Fruit fly (Drosophila melanogaster): ENCODE results near the gene Idh3g.

DNA sequence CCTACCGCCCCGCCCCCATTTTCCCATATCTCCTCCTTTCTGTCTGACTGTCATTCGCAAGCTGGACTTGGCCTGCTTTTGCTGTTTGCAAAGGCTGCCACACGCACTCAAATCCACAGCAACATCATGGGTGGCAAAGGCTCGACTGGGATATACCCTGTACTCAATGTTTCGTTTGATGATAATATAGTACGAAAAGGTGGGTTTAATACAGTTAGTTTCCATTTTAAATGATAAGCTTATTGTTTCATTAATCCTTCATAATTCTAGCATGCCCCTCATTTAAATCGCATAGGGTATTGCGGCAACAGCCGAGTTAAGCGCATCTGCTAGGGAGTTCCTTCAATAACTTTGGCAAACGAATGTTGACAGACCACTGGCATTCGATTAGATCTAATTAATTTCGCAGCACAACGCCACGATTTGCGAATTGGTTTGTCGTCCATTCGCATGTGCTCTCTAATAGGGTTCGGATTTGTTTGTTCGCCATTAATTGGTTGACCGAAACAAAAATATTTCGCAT, 13.6 kb downstream of the Idh3g start:
- TF ChIP-seq CG10348 (GFP tag; IDR thresholded peaks at IDR 0.05), result no peak
- no peak for TF ChIP-seq fd96Ca (GFP tag; IDR thresholded peaks at IDR 0.05)
- TF ChIP-seq rn (GFP tag; IDR thresholded peaks at IDR 0.05), result no peak
- TF ChIP-seq CG9948 (tag; optimal IDR thresholded peaks at IDR 0.05), result no peak
- no peak for TF ChIP-seq Ets98B (GFP tag; IDR thresholded peaks at IDR 0.05)
- no peak for TF ChIP-seq CG15710 (tag; optimal IDR thresholded peaks at IDR 0.05)
- no peak for TF ChIP-seq CG32121 (GFP tag; IDR thresholded peaks at IDR 0.05)
- no peak for TF ChIP-seq CG8301 (tag; optimal IDR thresholded peaks at IDR 0.05)
- TF ChIP-seq CG8159 (tag; optimal IDR thresholded peaks at IDR 0.05), result no peak
- no peak for TF ChIP-seq EcR (GFP tag; optimal IDR thresholded peaks at IDR 0.05)
- TF ChIP-seq CG17806 (tag; optimal IDR thresholded peaks at IDR 0.05), result no peak
